Worm (Caenorhabditis elegans) whole organism, L3 larva: ENCODE results near the gene F46G10.2.

Experiments
- R02D3.7 ChIP-seq: fragments of 150-350 bp; optimal IDR thresholded peaks from 2 replicates; lab custom pipeline; 2014; ENCODE audit warnings: missing biosample characterization, missing genetic modification characterization
- aly-2 ChIP-seq: fragments of 150-350 bp; optimal IDR thresholded peaks from 2 replicates; lab custom pipeline; 2014; ENCODE audit warnings: missing biosample characterization, missing genetic modification characterization
- ceh-16 ChIP-seq: sonication (generic microtip); optimal IDR thresholded peaks from 2 replicates; lab custom pipeline; 2017; ENCODE audit warnings: missing biosample characterization, missing genetic modification characterization
- fkh-10 ChIP-seq: sonication (generic microtip); optimal IDR thresholded peaks from 2 replicates; lab custom pipeline; 2017; ENCODE audit warnings: missing biosample characterization, missing genetic modification reagents, missing genetic modification characterization
- lin-15B ChIP-seq: fragments of 150-350 bp; optimal IDR thresholded peaks from 2 replicates; lab custom pipeline; 2014; ENCODE audit warnings: missing biosample characterization, missing genetic modification characterization
- nhr-76 ChIP-seq: fragments of 150-350 bp; sonication (generic microtip); optimal IDR thresholded peaks from 5 replicates; lab custom pipeline; 2014; ENCODE audit warnings: missing biosample characterization, missing genetic modification characterization
- tbx-2 ChIP-seq: sonication (generic microtip); optimal IDR thresholded peaks from 2 replicates; lab custom pipeline; 2016; ENCODE audit warnings: mild to moderate bottlenecking, missing genetic modification characterization, missing compliant biosample characterization
- zag-1 ChIP-seq: fragments of 150-350 bp; optimal IDR thresholded peaks from 2 replicates; lab custom pipeline; 2014; ENCODE audit warnings: missing biosample characterization, missing genetic modification characterization

ce11 chrX:13348417-13348816 is 25.7 kb downstream of the F46G10.2 start:
- no peak for TF ChIP-seq nhr-76 (tag; lab: Kevin White, UChicago)
- TF ChIP-seq R02D3.7 = no peak
- no peak for TF ChIP-seq aly-2 (tag; lab: Kevin White, UChicago)
- TF ChIP-seq lin-15B (tag; lab: Kevin White, UChicago) = no peak
- TF ChIP-seq tbx-2 (tag; lab: Kevin White, UChicago) = no peak
- no peak for TF ChIP-seq fkh-10
- TF ChIP-seq zag-1 = no peak
- no peak for TF ChIP-seq ceh-16 (tag; lab: Kevin White, UChicago)
